Worm (Caenorhabditis elegans) whole organism, midembryonic: ENCODE results near the gene nlr-1.

Source experiments
- flt-1 ChIP-seq: fragments of 200-800 bp; sonication (Bioruptor generic); IDR thresholded peaks from 2 replicates; pipeline ENCODE4 v1.3.6; 2022; ENCODE audit warnings: missing genetic modification characterization, missing compliant biosample characterization
- klf-2 ChIP-seq: fragments of 200-800 bp; sonication (Bioruptor generic); conservative IDR thresholded peaks from 2 replicates; pipeline ENCODE4 v1.3.6; 2022; ENCODE audit warnings: missing genetic modification reagents, missing genetic modification characterization, missing compliant biosample characterization

- TF ChIP-seq klf-2 (GFP tag; lab: Robert Waterston, UW), result no peak
- no peak for TF ChIP-seq flt-1 (GFP tag; lab: Robert Waterston, UW)
Measured at ce11 chrIV:12127838-12128237, 50.3 kb downstream of the nlr-1 start.
